Fruit fly (Drosophila melanogaster) whole organism, embryonic: Measurements from ENCODE around the gene Cyt-c-d.

Source experiments
- B-H2 ChIP-seq: fragments of 200-800 bp; sonication (Bioruptor generic); optimal IDR thresholded peaks from 2 replicates; lab custom pipeline; 2018; ENCODE audit warnings: missing biosample characterization, mild to moderate bottlenecking, missing genetic modification characterization
- CG11504 ChIP-seq: fragments of 200-800 bp; sonication (Bioruptor generic); optimal IDR thresholded peaks from 3 replicates; lab custom pipeline; 2019; ENCODE audit warnings: missing biosample characterization, mild to moderate bottlenecking, missing genetic modification characterization, moderate library complexity
- CG11560 ChIP-seq: fragments of 200-800 bp; sonication (Bioruptor generic); IDR thresholded peaks from 3 replicates; pipeline ENCODE4 v1.3.6; 2022; ENCODE audit warnings: missing biosample characterization, missing genetic modification characterization
- CG11723 ChIP-seq: fragments of 200-800 bp; sonication (Bioruptor generic); optimal IDR thresholded peaks from 2 replicates; lab custom pipeline; 2017; ENCODE audit warnings: missing biosample characterization, mild to moderate bottlenecking, missing genetic modification characterization
- CG13296 ChIP-seq: fragments of 200-800 bp; sonication (Bioruptor generic); optimal IDR thresholded peaks from 3 replicates; lab custom pipeline; 2018; ENCODE audit warnings: missing biosample characterization, mild to moderate bottlenecking, missing genetic modification characterization
- CG14441 ChIP-seq: fragments of 200-800 bp; sonication (Bioruptor generic); IDR thresholded peaks from 2 replicates; pipeline ENCODE4 v1.3.6; 2022; ENCODE audit warnings: missing biosample characterization, missing genetic modification characterization
- CG14710 ChIP-seq: fragments of 200-800 bp; sonication (Bioruptor generic); optimal IDR thresholded peaks from 3 replicates; lab custom pipeline; 2019; ENCODE audit warnings: missing biosample characterization, mild to moderate bottlenecking, missing genetic modification characterization, moderate library complexity
- CG15601 ChIP-seq: fragments of 200-800 bp; sonication (Bioruptor generic); optimal IDR thresholded peaks from 3 replicates; lab custom pipeline; 2019; ENCODE audit warnings: missing biosample characterization, mild to moderate bottlenecking, missing genetic modification characterization, moderate library complexity
- CG1603 ChIP-seq: fragments of 200-800 bp; sonication (Bioruptor generic); optimal IDR thresholded peaks from 2 replicates; lab custom pipeline; 2019; ENCODE audit warnings: missing biosample characterization, mild to moderate bottlenecking, missing genetic modification characterization, moderate library complexity
- CG1647 ChIP-seq: fragments of 200-800 bp; sonication (Bioruptor generic); optimal IDR thresholded peaks from 3 replicates; lab custom pipeline; 2016; ENCODE audit warnings: missing biosample characterization, missing genetic modification characterization
- CG2120 ChIP-seq: fragments of 200-800 bp; sonication (Bioruptor generic); optimal IDR thresholded peaks from 3 replicates; lab custom pipeline; 2016; ENCODE audit warnings: missing biosample characterization, missing genetic modification characterization
- CG30020 ChIP-seq: fragments of 200-800 bp; optimal IDR thresholded peaks from 2 replicates; lab custom pipeline; 2019; ENCODE audit warnings: missing biosample characterization, mild to moderate bottlenecking, missing genetic modification characterization, moderate library complexity
- CG31224 ChIP-seq: fragments of 200-800 bp; sonication (Bioruptor generic); IDR thresholded peaks from 2 replicates; pipeline ENCODE4 v1.3.6; 2022; ENCODE audit warnings: missing biosample characterization, missing genetic modification characterization
- CG3163 ChIP-seq: fragments of 200-800 bp; sonication (Bioruptor generic); optimal IDR thresholded peaks from 3 replicates; lab custom pipeline; 2016; ENCODE audit warnings: missing biosample characterization, missing genetic modification characterization
- CG4404 ChIP-seq: fragments of 200-800 bp; sonication (Bioruptor generic); IDR thresholded peaks from 2 replicates; pipeline ENCODE4 v1.3.6; 2022; ENCODE audit warnings: missing biosample characterization, missing genetic modification characterization
- CG4820 ChIP-seq: fragments of 200-800 bp; sonication (Bioruptor generic); optimal IDR thresholded peaks from 3 replicates; lab custom pipeline; 2016; ENCODE audit warnings: missing biosample characterization, missing genetic modification characterization
- CG5245 ChIP-seq: fragments of 200-800 bp; sonication (Bioruptor generic); optimal IDR thresholded peaks from 3 replicates; lab custom pipeline; 2016; ENCODE audit warnings: missing biosample characterization, missing genetic modification characterization
- CG6813 ChIP-seq: fragments of 200-800 bp; sonication (Bioruptor generic); optimal IDR thresholded peaks from 2 replicates; lab custom pipeline; 2017; ENCODE audit warnings: missing biosample characterization, missing genetic modification characterization, mild to moderate bottlenecking, moderate library complexity, missing genetic modification reagents
- CG9437 ChIP-seq: fragments of 200-800 bp; sonication (Bioruptor generic); optimal IDR thresholded peaks from 2 replicates; lab custom pipeline; 2018; ENCODE audit warnings: missing biosample characterization, mild to moderate bottlenecking, missing genetic modification characterization
- CrebB ChIP-seq: fragments of 200-800 bp; sonication (Bioruptor generic); optimal IDR thresholded peaks from 3 replicates; lab custom pipeline; 2018; ENCODE audit warnings: missing biosample characterization, mild to moderate bottlenecking, missing genetic modification characterization
- HLH4C ChIP-seq: fragments of 200-800 bp; sonication (Bioruptor generic); IDR thresholded peaks from 3 replicates; pipeline ENCODE4 v1.3.6; 2022; ENCODE audit warnings: missing biosample characterization, missing genetic modification characterization; ENCODE audit not compliant: partially characterized antibody
- Hey ChIP-seq: fragments of 200-800 bp; sonication (Bioruptor generic); optimal IDR thresholded peaks from 3 replicates; lab custom pipeline; 2018; ENCODE audit warnings: missing biosample characterization, mild to moderate bottlenecking, missing genetic modification characterization
- Lim3 ChIP-seq: fragments of 200-800 bp; sonication (Bioruptor generic); IDR thresholded peaks from 2 replicates; pipeline ENCODE4 v1.3.6; 2022; ENCODE audit warnings: missing biosample characterization, missing genetic modification characterization
- Mes4 ChIP-seq: fragments of 200-800 bp; sonication (Bioruptor generic); optimal IDR thresholded peaks from 2 replicates; lab custom pipeline; 2016; ENCODE audit warnings: missing biosample characterization, missing genetic modification characterization
- Mrtf ChIP-seq: fragments of 200-800 bp; sonication (Bioruptor generic); IDR thresholded peaks from 3 replicates; pipeline ENCODE4 v1.3.6; 2022; ENCODE audit warnings: missing biosample characterization, missing genetic modification characterization
- Optix ChIP-seq: fragments of 200-800 bp; sonication (Bioruptor generic); IDR thresholded peaks from 3 replicates; pipeline ENCODE4 v1.3.6; 2022; ENCODE audit warnings: missing biosample characterization, missing genetic modification characterization
- PHDP ChIP-seq: fragments of 200-800 bp; sonication (Bioruptor generic); optimal IDR thresholded peaks from 3 replicates; lab custom pipeline; 2018; ENCODE audit warnings: missing biosample characterization, mild to moderate bottlenecking, missing genetic modification characterization, moderate library complexity
- Poxn ChIP-seq: fragments of 200-800 bp; sonication (Bioruptor generic); IDR thresholded peaks from 2 replicates; pipeline ENCODE4 v1.3.6; 2022; ENCODE audit warnings: missing biosample characterization, missing genetic modification characterization
- Ptx1 ChIP-seq: fragments of 200-800 bp; sonication (Bioruptor generic); IDR thresholded peaks from 2 replicates; pipeline ENCODE4 v1.3.6; 2022; ENCODE audit warnings: missing biosample characterization, missing genetic modification characterization
- Six4 ChIP-seq: fragments of 200-800 bp; sonication (Bioruptor generic); optimal IDR thresholded peaks from 2 replicates; lab custom pipeline; 2016; ENCODE audit warnings: missing biosample characterization, missing genetic modification characterization
- amos ChIP-seq: fragments of 200-800 bp; sonication (Bioruptor generic); IDR thresholded peaks from 2 replicates; pipeline ENCODE4 v1.3.6; 2022; ENCODE audit warnings: missing biosample characterization, missing genetic modification characterization; ENCODE audit not compliant: partially characterized antibody
- ap ChIP-seq: fragments of 200-800 bp; sonication (Bioruptor generic); IDR thresholded peaks from 2 replicates; pipeline ENCODE4 v1.3.6; 2022; ENCODE audit warnings: missing biosample characterization, missing genetic modification characterization
- ara ChIP-seq: fragments of 200-800 bp; sonication (Bioruptor generic); IDR thresholded peaks from 2 replicates; pipeline ENCODE4 v1.3.6; 2022; ENCODE audit warnings: missing biosample characterization, missing genetic modification characterization
- az2 ChIP-seq: fragments of 200-800 bp; sonication (Bioruptor generic); optimal IDR thresholded peaks from 3 replicates; lab custom pipeline; 2016; ENCODE audit warnings: missing biosample characterization, missing genetic modification characterization
- btn ChIP-seq: fragments of 200-800 bp; sonication (Bioruptor generic); optimal IDR thresholded peaks from 2 replicates; lab custom pipeline; 2016; ENCODE audit warnings: missing biosample characterization, missing genetic modification characterization
- dmrt11E ChIP-seq: fragments of 200-800 bp; sonication (Bioruptor generic); optimal IDR thresholded peaks from 3 replicates; lab custom pipeline; 2018; ENCODE audit warnings: missing biosample characterization, mild to moderate bottlenecking, missing genetic modification characterization, moderate library complexity
- dmrt99B ChIP-seq: fragments of 200-800 bp; sonication (Bioruptor generic); optimal IDR thresholded peaks from 2 replicates; lab custom pipeline; 2018; ENCODE audit warnings: missing biosample characterization, mild to moderate bottlenecking, missing genetic modification characterization, moderate library complexity
- dpn ChIP-seq, 2 experiments: fragments of 200-800 bp; sonication (Bioruptor generic); optimal IDR thresholded peaks; 3 replicates each; lab custom pipeline; 2016; ENCODE audit warnings: missing biosample characterization in 2 of 2, missing genetic modification characterization in 2 of 2
- eve ChIP-seq, 2 experiments: fragments of >200 bp; optimal IDR thresholded peaks; 2 replicates each; lab custom pipeline; 2017; ENCODE audit warnings: missing biosample characterization in 2 of 2, missing genetic modification characterization in 2 of 2
- fru ChIP-seq: fragments of >200 bp; optimal IDR thresholded peaks from 2 replicates; lab custom pipeline; 2017
- ham ChIP-seq: fragments of 200-800 bp; sonication (Bioruptor generic); IDR thresholded peaks from 2 replicates; pipeline ENCODE4 v1.3.6; 2022; ENCODE audit warnings: missing biosample characterization, missing genetic modification characterization
- lmd ChIP-seq: fragments of 200-800 bp; sonication (Bioruptor generic); IDR thresholded peaks from 2 replicates; pipeline ENCODE4 v1.3.6; 2022; ENCODE audit warnings: missing biosample characterization, missing genetic modification characterization
- nerfin-1 ChIP-seq: fragments of 200-800 bp; sonication (Bioruptor generic); optimal IDR thresholded peaks from 3 replicates; lab custom pipeline; 2019; ENCODE audit warnings: missing biosample characterization, mild to moderate bottlenecking, missing genetic modification characterization, moderate library complexity
- nerfin-2 ChIP-seq: fragments of 200-800 bp; sonication (Bioruptor generic); IDR thresholded peaks from 2 replicates; pipeline ENCODE4 v1.3.6; 2022; ENCODE audit warnings: missing biosample characterization, missing genetic modification characterization; ENCODE audit not compliant: partially characterized antibody
- org-1 ChIP-seq: fragments of 200-800 bp; sonication (Bioruptor generic); optimal IDR thresholded peaks from 2 replicates; lab custom pipeline; 2017; ENCODE audit warnings: missing biosample characterization, missing genetic modification characterization
- p53 ChIP-seq: fragments of 200-800 bp; sonication (Bioruptor generic); optimal IDR thresholded peaks from 2 replicates; lab custom pipeline; 2016; ENCODE audit warnings: missing biosample characterization, missing genetic modification characterization
- salm ChIP-seq: fragments of 200-800 bp; sonication (Bioruptor generic); optimal IDR thresholded peaks from 2 replicates; lab custom pipeline; 2018; ENCODE audit warnings: missing biosample characterization, mild to moderate bottlenecking, missing genetic modification characterization
- ssp ChIP-seq: fragments of 200-800 bp; sonication (Bioruptor generic); IDR thresholded peaks from 2 replicates; pipeline ENCODE4 v1.3.6; 2022; ENCODE audit warnings: missing biosample characterization, missing genetic modification characterization
- ttk ChIP-seq: fragments of 200-800 bp; sonication (Bioruptor generic); IDR thresholded peaks from 2 replicates; pipeline ENCODE4 v2.1.2; 2022; ENCODE audit warnings: missing biosample characterization, missing genetic modification characterization
- tx ChIP-seq: fragments of 200-800 bp; sonication (Bioruptor generic); optimal IDR thresholded peaks from 2 replicates; lab custom pipeline; 2016; ENCODE audit warnings: missing biosample characterization, missing genetic modification characterization
- vvl ChIP-seq: fragments of 200-800 bp; sonication (Bioruptor generic); IDR thresholded peaks from 2 replicates; pipeline ENCODE4 v1.3.6; 2022; ENCODE audit warnings: missing biosample characterization, missing genetic modification characterization
- zfh1 ChIP-seq: fragments of 200-800 bp; sonication (Bioruptor generic); IDR thresholded peaks from 3 replicates; pipeline ENCODE4 v1.3.6; 2022; ENCODE audit warnings: missing biosample characterization, missing genetic modification characterization

Cyt-c-d gene

dm6 chr2L:16709693-16710092 lies 6.0 kb upstream of the Cyt-c-d start:
- TF ChIP-seq CG11504 (peak; percentile 91), zfh1 (GFP tag; lab: Robert Waterston, UW) (peak; percentile 80), Mes4 (no peak), vvl (GFP tag; lab: Robert Waterston, UW) (peak; percentile 86), ssp (GFP tag; lab: Robert Waterston, UW) (peak; percentile 56), Lim3 (peak; percentile 30; the same call in 1 of the 2 replicates), CG11723 (GFP tag; lab: Kevin White, UChicago) (peak; percentile 49), CG9437 (GFP tag; lab: Kevin White, UChicago) (peak; percentile 41), dpn (GFP tag; optimal IDR thresholded peaks at IDR 0.05; lab: Kevin White, UChicago) (peak in 1 of 2 experiments; percentile 69), eve (GFP tag; optimal IDR thresholded peaks at IDR 0.05; lab: Kevin White, UChicago) (peak in 1 of 2 experiments; percentile 84), CG2120 (GFP tag; lab: Kevin White, UChicago) (peak; percentile 39), ham (GFP tag; lab: Robert Waterston, UW) (no peak), CG15601 (peak; percentile 39), CG30020 (tag; lab: Kevin White, UChicago) (peak; percentile 16), CG6813 (GFP tag; lab: Kevin White, UChicago) (no peak), Optix (GFP tag; lab: Robert Waterston, UW) (peak; percentile 22; the same call in 1 of the 3 replicates), CG13296 (GFP tag; lab: Kevin White, UChicago) (no peak), dmrt99B (tag; lab: Kevin White, UChicago) (peak; percentile 67), Six4 (GFP tag; lab: Kevin White, UChicago) (no peak), HLH4C (no peak), CG3163 (no peak), Mrtf (GFP tag; lab: Robert Waterston, UW) (peak; percentile 69; the same call in 2 of the 3 replicates), CG1603 (peak; percentile 70), CG31224 (GFP tag; lab: Robert Waterston, UW) (no peak), CG11560 (tag; lab: Robert Waterston, UW) (peak; percentile 46; the same call in 1 of the 3 replicates), lmd (GFP tag; lab: Robert Waterston, UW) (peak; percentile 81), ttk (GFP tag; lab: Robert Waterston, UW) (peak; percentile 83), Poxn (GFP tag; lab: Robert Waterston, UW) (no peak), CG4820 (peak; percentile 55), CG14441 (no peak), Ptx1 (GFP tag; lab: Robert Waterston, UW) (peak; percentile 89), CG1647 (peak; percentile 1), fru (lab: Kevin White, UChicago) (no peak), amos (no peak), org-1 (GFP tag; lab: Kevin White, UChicago) (peak; percentile 67), Hey (tag; lab: Kevin White, UChicago) (no peak), nerfin-1 (tag; lab: Kevin White, UChicago) (no peak), CG14710 (tag; lab: Kevin White, UChicago) (no peak), tx (GFP tag; lab: Kevin White, UChicago) (no peak), dmrt11E (peak; percentile 58), B-H2 (GFP tag; lab: Kevin White, UChicago) (no peak), nerfin-2 (GFP tag; lab: Robert Waterston, UW) (no peak), CG5245 (GFP tag; lab: Kevin White, UChicago) (peak; percentile 21), az2 (GFP tag; lab: Kevin White, UChicago) (peak; percentile 66), ara (GFP tag; lab: Robert Waterston, UW) (no peak), PHDP (peak; percentile 81), ap (GFP tag; lab: Robert Waterston, UW) (peak; percentile 63), CrebB (tag; lab: Kevin White, UChicago) (peak; percentile 0), btn (GFP tag; lab: Kevin White, UChicago) (no peak), p53 (no peak), salm (peak; percentile 32), CG4404 (GFP tag; lab: Robert Waterston, UW) (no peak)
